Fruit fly (Drosophila melanogaster) whole organism, prepupa: ENCODE data around the gene CG42495.

Experiments used
- Blimp-1 ChIP-seq: fragments of 200-800 bp; sonication (Bioruptor generic); optimal IDR thresholded peaks from 3 replicates; lab custom pipeline; 2017; ENCODE audit warnings: missing biosample characterization, missing genetic modification characterization, mild to moderate bottlenecking, moderate library complexity, missing genetic modification reagents
- CG10631 ChIP-seq: fragments of 200-800 bp; sonication (Bioruptor generic); optimal IDR thresholded peaks from 2 replicates; lab custom pipeline; 2016; ENCODE audit warnings: missing biosample characterization, missing genetic modification characterization
- CG15336 ChIP-seq: fragments of 200-800 bp; sonication (Bioruptor generic); IDR thresholded peaks from 2 replicates; pipeline ENCODE4 v1.3.6; 2022; ENCODE audit warnings: missing biosample characterization, missing genetic modification characterization
- CG16779 ChIP-seq: fragments of 200-800 bp; sonication (Bioruptor generic); optimal IDR thresholded peaks from 3 replicates; lab custom pipeline; 2017; ENCODE audit warnings: missing biosample characterization, mild to moderate bottlenecking, missing genetic modification characterization
- CG3032 ChIP-seq: fragments of 200-800 bp; optimal IDR thresholded peaks from 2 replicates; lab custom pipeline; 2019; ENCODE audit warnings: missing biosample characterization, mild to moderate bottlenecking, missing genetic modification characterization, moderate library complexity
- CG32006 ChIP-seq: fragments of 200-800 bp; sonication (Bioruptor generic); optimal IDR thresholded peaks from 3 replicates; lab custom pipeline; 2017; ENCODE audit warnings: missing biosample characterization, mild to moderate bottlenecking, missing genetic modification characterization
- CG3919 ChIP-seq: fragments of 200-800 bp; sonication (Bioruptor generic); optimal IDR thresholded peaks from 3 replicates; lab custom pipeline; 2016; ENCODE audit warnings: missing biosample characterization, missing genetic modification characterization
- CG4318 ChIP-seq: fragments of 200-800 bp; sonication (Bioruptor generic); optimal IDR thresholded peaks from 3 replicates; lab custom pipeline; 2017; ENCODE audit warnings: missing biosample characterization, mild to moderate bottlenecking, missing genetic modification characterization
- CG6163 ChIP-seq: fragments of 200-800 bp; sonication (Bioruptor generic); IDR thresholded peaks from 3 replicates; pipeline ENCODE4 v1.3.6; 2022; ENCODE audit warnings: missing biosample characterization, missing genetic modification characterization
- CG6276 ChIP-seq: fragments of 200-800 bp; sonication (Bioruptor generic); optimal IDR thresholded peaks from 2 replicates; lab custom pipeline; 2017; ENCODE audit warnings: missing biosample characterization, mild to moderate bottlenecking, missing genetic modification characterization
- CG6792 ChIP-seq: fragments of 200-800 bp; sonication (Bioruptor generic); optimal IDR thresholded peaks from 3 replicates; lab custom pipeline; 2016; ENCODE audit warnings: missing biosample characterization, missing genetic modification characterization
- CG6854 ChIP-seq: fragments of 200-800 bp; sonication (Bioruptor generic); optimal IDR thresholded peaks from 2 replicates; lab custom pipeline; 2017; ENCODE audit warnings: missing biosample characterization, mild to moderate bottlenecking, missing genetic modification characterization
- CG7368 ChIP-seq: fragments of 200-800 bp; sonication (Bioruptor generic); optimal IDR thresholded peaks from 3 replicates; lab custom pipeline; 2016; ENCODE audit warnings: missing biosample characterization, missing genetic modification characterization
- CG8319 ChIP-seq: fragments of 200-800 bp; sonication (Bioruptor generic); optimal IDR thresholded peaks from 3 replicates; lab custom pipeline; 2016; ENCODE audit warnings: missing biosample characterization, missing genetic modification characterization
- CG9139 ChIP-seq: fragments of 200-800 bp; sonication (Bioruptor generic); optimal IDR thresholded peaks from 3 replicates; lab custom pipeline; 2017; ENCODE audit warnings: missing biosample characterization, mild to moderate bottlenecking, missing genetic modification characterization
- Eip78C ChIP-seq: fragments of 200-800 bp; sonication (Bioruptor generic); peaks from one replicate; lab custom pipeline; 2016; ENCODE audit warnings: missing biosample characterization, missing genetic modification characterization
- Eip93F ChIP-seq: fragments of 200-800 bp; sonication (Bioruptor generic); optimal IDR thresholded peaks from 2 replicates; lab custom pipeline; 2016; ENCODE audit warnings: missing biosample characterization, mild to moderate bottlenecking, missing genetic modification characterization
- Hr4 ChIP-seq: fragments of 200-800 bp; sonication (Bioruptor generic); optimal IDR thresholded peaks from 3 replicates; lab custom pipeline; 2016; ENCODE audit warnings: missing biosample characterization, missing genetic modification characterization
- Lpt ChIP-seq: fragments of 200-800 bp; sonication (Bioruptor generic); optimal IDR thresholded peaks from 3 replicates; lab custom pipeline; 2016; ENCODE audit warnings: missing biosample characterization, missing genetic modification characterization
- Sox102F ChIP-seq: fragments of 200-800 bp; sonication (Bioruptor generic); optimal IDR thresholded peaks from 2 replicates; lab custom pipeline; 2016; ENCODE audit warnings: missing biosample characterization, mild to moderate bottlenecking, missing genetic modification characterization
- Sox14 ChIP-seq: fragments of 200-800 bp; sonication (Bioruptor generic); optimal IDR thresholded peaks from 3 replicates; lab custom pipeline; 2016; ENCODE audit warnings: missing biosample characterization, missing genetic modification characterization
- Sox15 ChIP-seq: fragments of 200-800 bp; sonication (Bioruptor generic); optimal IDR thresholded peaks from 3 replicates; lab custom pipeline; 2016; ENCODE audit warnings: missing biosample characterization, missing genetic modification characterization
- achi ChIP-seq: fragments of 200-800 bp; sonication (Bioruptor generic); optimal IDR thresholded peaks from 3 replicates; lab custom pipeline; 2016; ENCODE audit warnings: missing biosample characterization, missing genetic modification characterization
- acj6 ChIP-seq: fragments of 200-800 bp; sonication (Bioruptor generic); optimal IDR thresholded peaks from 3 replicates; lab custom pipeline; 2016; ENCODE audit warnings: missing biosample characterization, missing genetic modification characterization
- cyc ChIP-seq: fragments of 200-800 bp; sonication (Bioruptor generic); optimal IDR thresholded peaks from 3 replicates; lab custom pipeline; 2016; ENCODE audit warnings: missing biosample characterization, missing genetic modification characterization
- dsx ChIP-seq: fragments of 200-800 bp; optimal IDR thresholded peaks from 3 replicates; lab custom pipeline; 2019; ENCODE audit warnings: missing biosample characterization, mild to moderate bottlenecking, missing genetic modification characterization, moderate library complexity; ENCODE audit not compliant: poor library complexity, severe bottlenecking
- eg ChIP-seq: fragments of 200-800 bp; sonication (Bioruptor generic); IDR thresholded peaks from 3 replicates; pipeline ENCODE4 v1.3.6; 2022; ENCODE audit warnings: missing biosample characterization, missing genetic modification characterization
- fkh ChIP-seq: fragments of 200-800 bp; sonication (Bioruptor generic); optimal IDR thresholded peaks from 3 replicates; lab custom pipeline; 2017; ENCODE audit warnings: missing biosample characterization, mild to moderate bottlenecking, missing genetic modification characterization, moderate library complexity
- net ChIP-seq: fragments of 200-800 bp; sonication (Bioruptor generic); optimal IDR thresholded peaks from 3 replicates; lab custom pipeline; 2016; ENCODE audit warnings: missing biosample characterization, missing genetic modification characterization
- pdm3 ChIP-seq: fragments of 200-800 bp; sonication (Bioruptor generic); optimal IDR thresholded peaks from 3 replicates; lab custom pipeline; 2016; ENCODE audit warnings: missing biosample characterization, missing genetic modification characterization
- salr ChIP-seq, 2 experiments: fragments of 200-800 bp; sonication (Bioruptor generic); optimal IDR thresholded peaks; 3 replicates each; lab custom pipeline; 2016 to 2018; ENCODE audit warnings: missing biosample characterization in 2 of 2, missing genetic modification characterization in 2 of 2, mild to moderate bottlenecking in 1 of 2
- ss ChIP-seq, 2 experiments: fragments of 200-800 bp; sonication (Bioruptor generic); optimal IDR thresholded peaks; 2 replicates in 1 of 2; 3 replicates in 1 of 2; lab custom pipeline; 2017 to 2018; ENCODE audit warnings: mild to moderate bottlenecking in 2 of 2, missing biosample characterization in 2 of 2, missing genetic modification characterization in 2 of 2, moderate library complexity in 1 of 2
- svp ChIP-seq: fragments of 200-800 bp; sonication (Bioruptor generic); peaks from one replicate; lab custom pipeline; 2016; ENCODE audit warnings: missing biosample characterization, missing genetic modification characterization
- vri ChIP-seq: fragments of 200-800 bp; sonication (Bioruptor generic); optimal IDR thresholded peaks from 3 replicates; lab custom pipeline; 2016; ENCODE audit warnings: missing biosample characterization, mild to moderate bottlenecking, missing genetic modification characterization

Gene CG42495

dm6 chr3L:18620988-18621734 is 46.0 kb upstream of the CG42495 start (continued):
- TF ChIP-seq achi (GFP tag; lab: Kevin White, UChicago): peak; percentile 44
- TF ChIP-seq Hr4 (GFP tag; lab: Kevin White, UChicago): peak; percentile 35
- TF ChIP-seq CG4318 (GFP tag; lab: Kevin White, UChicago): no peak

- TF ChIP-seq CG6276 (GFP tag; lab: Kevin White, UChicago) (peak; percentile 32), Blimp-1 (GFP tag; lab: Kevin White, UChicago) (no peak), Eip78C (GFP tag; lab: Kevin White, UChicago) (peak; percentile 78), pdm3 (GFP tag; lab: Kevin White, UChicago) (no peak), CG7368 (GFP tag; lab: Kevin White, UChicago) (no peak), svp (GFP tag; lab: Kevin White, UChicago) (peak; percentile 59), CG32006 (GFP tag; lab: Kevin White, UChicago) (peak; percentile 3), CG16779 (tag; lab: Kevin White, UChicago) (peak; percentile 49), ss (GFP tag; optimal IDR thresholded peaks at IDR 0.05; lab: Kevin White, UChicago) (peak; percentile 33 to 51), CG6854 (GFP tag; lab: Kevin White, UChicago) (no peak), Sox15 (GFP tag; lab: Kevin White, UChicago) (no peak)
Measured at dm6 chr3L:18621735-18622421, 45.3 kb upstream of the CG42495 start, which contains the start of gene not. Gene not, minus strand, starts transcription at chr3L:18622129.

dm6 chr3L:18622422-18622739 is 44.8 kb upstream of the CG42495 start, which contains the start of gene bora:
Gene bora, plus strand, starts transcription at chr3L:18622692.
- TF ChIP-seq CG10631 (GFP tag; lab: Kevin White, UChicago) (no peak), eg (GFP tag; lab: Robert Waterston, UW) (no peak), net (GFP tag; lab: Kevin White, UChicago) (no peak), Eip93F (GFP tag; lab: Kevin White, UChicago) (no peak), CG6163 (GFP tag; lab: Robert Waterston, UW) (0 out of 3 replicates have a peak, but pooled peaks have one; percentile 6), Eip78C (GFP tag; lab: Kevin White, UChicago) (peak; percentile 46), acj6 (GFP tag; lab: Kevin White, UChicago) (peak; percentile 4)

dm6 chr3L:18625786-18626185 is 41.4 kb upstream of the CG42495 start, which contains the start of gene MYPT-75D:
Gene MYPT-75D, plus strand, starts transcription at chr3L:18625959.
- TF ChIP-seq ss (GFP tag; optimal IDR thresholded peaks at IDR 0.05; lab: Kevin White, UChicago) (peak in 1 of 2 experiments; percentile 14), Lpt (GFP tag; lab: Kevin White, UChicago) (no peak), CG9139 (no peak), CG8319 (GFP tag; lab: Kevin White, UChicago) (no peak), CG3032 (tag; lab: Kevin White, UChicago) (no peak), CG32006 (GFP tag; lab: Kevin White, UChicago) (no peak), cyc (GFP tag; lab: Kevin White, UChicago) (no peak), vri (GFP tag; lab: Kevin White, UChicago) (peak; percentile 31), Eip78C (GFP tag; lab: Kevin White, UChicago) (peak; percentile 80), CG6854 (GFP tag; lab: Kevin White, UChicago) (no peak), Sox102F (peak; percentile 6), Sox14 (peak; percentile 54), svp (GFP tag; lab: Kevin White, UChicago) (no peak), Eip93F (GFP tag; lab: Kevin White, UChicago) (no peak), CG15336 (GFP tag; lab: Robert Waterston, UW) (no peak), CG3919 (GFP tag; lab: Kevin White, UChicago) (peak; percentile 18), eg (GFP tag; lab: Robert Waterston, UW) (no peak), dsx (peak; percentile 29), CG6792 (peak; percentile 0), fkh (GFP tag; lab: Kevin White, UChicago) (peak; percentile 70), salr (GFP tag; optimal IDR thresholded peaks at IDR 0.05; lab: Kevin White, UChicago) (no peak)
